Worm (Caenorhabditis elegans): ENCODE data around the gene Y7A5A.3.

DNA sequence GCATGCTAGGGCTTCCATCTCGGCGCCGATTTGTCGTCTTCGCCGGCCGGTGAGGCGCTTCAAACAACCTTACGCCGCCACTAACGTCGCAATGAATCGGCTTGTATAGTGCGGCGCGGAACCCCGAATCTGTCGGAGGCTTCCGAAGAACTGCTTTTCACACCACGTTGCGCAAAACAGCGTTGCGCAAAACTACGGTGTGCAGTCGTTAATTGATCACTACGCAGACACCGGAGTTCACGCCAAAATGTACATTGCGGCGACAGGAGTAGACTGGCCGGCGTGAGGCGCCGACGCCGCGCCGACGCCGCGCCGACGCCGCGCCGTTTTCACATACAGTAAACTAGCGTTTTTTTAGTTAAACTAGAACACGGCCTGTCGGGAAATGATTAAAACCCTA lies 17.4 kb upstream of the Y7A5A.3 start:
- TF ChIP-seq zip-4 (GFP tag; optimal IDR thresholded peaks at IDR 0.05): no peak
- no peak for TF ChIP-seq tbx-2 (tag; optimal IDR thresholded peaks at IDR 0.05)
- no peak for TF ChIP-seq tlp-1 (tag; optimal IDR thresholded peaks at IDR 0.05)
- no peak for TF ChIP-seq nhr-12 (tag; optimal IDR thresholded peaks at IDR 0.05)
- no peak for TF ChIP-seq mdl-1 (tag; optimal IDR thresholded peaks at IDR 0.05)
- TF ChIP-seq ama-1 (optimal IDR thresholded peaks at IDR 0.05): no peak
- TF ChIP-seq nhr-28 (tag; optimal IDR thresholded peaks at IDR 0.05): no peak
- TF ChIP-seq nhr-90 (tag; optimal IDR thresholded peaks at IDR 0.05; ENCODE audit: poor library complexity): no peak
- no peak for TF ChIP-seq lsy-2 (tag; optimal IDR thresholded peaks at IDR 0.05)
- TF ChIP-seq snu-23 (GFP tag; optimal IDR thresholded peaks at IDR 0.05): no peak
- TF ChIP-seq zag-1 (tag; optimal IDR thresholded peaks at IDR 0.05): no peak
- no peak for TF ChIP-seq unc-62 (GFP tag; optimal IDR thresholded peaks at IDR 0.05)
- TF ChIP-seq dpl-1 (GFP tag; optimal IDR thresholded peaks at IDR 0.05): no peak

Measured in whole organism, L1 larva.